Fruit fly (Drosophila melanogaster) whole organism, pupa: ENCODE measurements around the gene Egfrap.

Experiments
- CG10348 ChIP-seq: fragments of 200-800 bp; sonication (Bioruptor generic); IDR thresholded peaks from 2 replicates; pipeline ENCODE4 v1.3.6; 2022; ENCODE audit warnings: missing biosample characterization, missing genetic modification characterization
- CG12605 ChIP-seq: fragments of 200-800 bp; sonication (Bioruptor generic); IDR thresholded peaks from 2 replicates; pipeline ENCODE4 v1.3.6; 2022; ENCODE audit warnings: missing biosample characterization, missing genetic modification characterization
- CG13204 ChIP-seq: fragments of 200-800 bp; sonication (Bioruptor generic); optimal IDR thresholded peaks from 2 replicates; lab custom pipeline; 2018; ENCODE audit warnings: missing biosample characterization, mild to moderate bottlenecking, missing genetic modification characterization, moderate library complexity
- CG14655 ChIP-seq: fragments of 200-800 bp; sonication (Bioruptor generic); optimal IDR thresholded peaks from 3 replicates; lab custom pipeline; 2017; ENCODE audit warnings: mild to moderate bottlenecking, missing biosample characterization, missing genetic modification reagents, missing genetic modification characterization
- CG15710 ChIP-seq: fragments of 200-800 bp; sonication (Bioruptor generic); optimal IDR thresholded peaks from 2 replicates; lab custom pipeline; 2018; ENCODE audit warnings: missing biosample characterization, mild to moderate bottlenecking, missing genetic modification characterization, moderate library complexity
- CG17806 ChIP-seq: fragments of 200-800 bp; sonication (Bioruptor generic); optimal IDR thresholded peaks from 2 replicates; lab custom pipeline; 2018; ENCODE audit warnings: missing biosample characterization, mild to moderate bottlenecking, missing genetic modification characterization, moderate library complexity
- CG32121 ChIP-seq: fragments of 200-800 bp; sonication (Bioruptor generic); IDR thresholded peaks from 2 replicates; pipeline ENCODE4 v1.3.6; 2022; ENCODE audit warnings: missing biosample characterization, missing genetic modification characterization
- CG34367 ChIP-seq: fragments of 200-800 bp; sonication (Bioruptor generic); optimal IDR thresholded peaks from 2 replicates; lab custom pipeline; 2018; ENCODE audit warnings: missing biosample characterization, mild to moderate bottlenecking, missing genetic modification characterization
- CG4496 ChIP-seq: fragments of 200-800 bp; sonication (Bioruptor generic); IDR thresholded peaks from 3 replicates; pipeline ENCODE4 v1.3.6; 2022; ENCODE audit warnings: missing biosample characterization, missing genetic modification characterization
- CG8159 ChIP-seq: fragments of 200-800 bp; sonication (Bioruptor generic); optimal IDR thresholded peaks from 3 replicates; lab custom pipeline; 2018; ENCODE audit warnings: missing biosample characterization, mild to moderate bottlenecking, missing genetic modification characterization, moderate library complexity
- CG8301 ChIP-seq: fragments of 200-800 bp; sonication (Bioruptor generic); optimal IDR thresholded peaks from 2 replicates; lab custom pipeline; 2018; ENCODE audit warnings: missing biosample characterization, mild to moderate bottlenecking, missing genetic modification characterization
- CG9948 ChIP-seq: fragments of 200-800 bp; sonication (Bioruptor generic); optimal IDR thresholded peaks from 2 replicates; lab custom pipeline; 2018; ENCODE audit warnings: missing biosample characterization, mild to moderate bottlenecking, missing genetic modification characterization, moderate library complexity
- D1 ChIP-seq: fragments of 200-800 bp; sonication (Bioruptor generic); optimal IDR thresholded peaks from 2 replicates; lab custom pipeline; 2018; ENCODE audit warnings: missing biosample characterization, mild to moderate bottlenecking, missing genetic modification characterization, moderate library complexity
- EcR ChIP-seq: fragments of 200-800 bp; sonication (Bioruptor generic); optimal IDR thresholded peaks from 3 replicates; lab custom pipeline; 2019; ENCODE audit warnings: missing biosample characterization, missing genetic modification characterization, mild to moderate bottlenecking, moderate library complexity, missing genetic modification reagents
- Ets98B ChIP-seq: fragments of 200-800 bp; sonication (Bioruptor generic); IDR thresholded peaks from 2 replicates; pipeline ENCODE4 v1.3.6; 2022; ENCODE audit warnings: missing biosample characterization, missing genetic modification characterization
- Pif1A ChIP-seq: fragments of 200-800 bp; sonication (Bioruptor generic); optimal IDR thresholded peaks from 3 replicates; lab custom pipeline; 2016; ENCODE audit warnings: missing biosample characterization, missing genetic modification characterization
- Pif1B ChIP-seq: fragments of 200-800 bp; sonication (Bioruptor generic); optimal IDR thresholded peaks from 3 replicates; lab custom pipeline; 2016; ENCODE audit warnings: missing biosample characterization, missing genetic modification characterization
- Snoo ChIP-seq: fragments of 200-800 bp; sonication (Bioruptor generic); optimal IDR thresholded peaks from 3 replicates; lab custom pipeline; 2017; ENCODE audit warnings: missing biosample characterization, mild to moderate bottlenecking, missing genetic modification characterization, inconsistent platforms
- fd96Ca ChIP-seq: fragments of 200-800 bp; sonication (Bioruptor generic); IDR thresholded peaks from 3 replicates; pipeline ENCODE4 v1.3.6; 2022; ENCODE audit warnings: missing biosample characterization, missing genetic modification characterization
- gl ChIP-seq: fragments of 200-800 bp; sonication (Bioruptor generic); optimal IDR thresholded peaks from 2 replicates; lab custom pipeline; 2018; ENCODE audit warnings: missing biosample characterization, mild to moderate bottlenecking, missing genetic modification characterization
- rn ChIP-seq: fragments of 200-800 bp; sonication (Bioruptor generic); IDR thresholded peaks from 2 replicates; pipeline ENCODE4 v1.3.6; 2022; ENCODE audit warnings: missing biosample characterization, missing genetic modification characterization

Gene Egfrap

DNA sequence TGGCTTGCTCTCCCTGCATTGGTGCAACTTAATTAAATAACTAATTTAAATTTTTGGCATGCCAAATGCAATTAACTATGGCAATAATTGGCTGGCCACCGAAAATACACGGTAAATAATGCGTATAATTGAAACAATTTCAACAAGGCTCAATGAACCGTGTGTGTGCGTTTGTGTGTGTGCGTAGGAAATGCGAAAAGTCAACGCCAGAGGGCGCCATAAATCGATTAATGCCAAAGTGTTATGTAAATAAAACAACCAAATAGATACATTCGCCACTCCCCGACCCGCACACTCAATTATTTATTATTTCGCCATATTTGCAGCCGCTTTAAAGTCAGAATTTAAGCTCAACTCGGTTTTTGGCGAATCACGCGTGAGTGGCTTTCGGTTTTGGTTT lies 6.7 kb upstream of the Egfrap start:
- no peak for TF ChIP-seq CG14655
- no peak for TF ChIP-seq CG32121 (GFP tag; lab: Robert Waterston, UW)
- no peak for TF ChIP-seq CG8159 (tag; lab: Kevin White, UChicago)
- TF ChIP-seq CG10348 (GFP tag; lab: Robert Waterston, UW) = no peak
- no peak for TF ChIP-seq CG4496
- TF ChIP-seq CG8301 (tag; lab: Kevin White, UChicago) = no peak
- TF ChIP-seq Snoo (tag; lab: Kevin White, UChicago) = no peak
- no peak for TF ChIP-seq CG17806 (tag; lab: Kevin White, UChicago)

DNA sequence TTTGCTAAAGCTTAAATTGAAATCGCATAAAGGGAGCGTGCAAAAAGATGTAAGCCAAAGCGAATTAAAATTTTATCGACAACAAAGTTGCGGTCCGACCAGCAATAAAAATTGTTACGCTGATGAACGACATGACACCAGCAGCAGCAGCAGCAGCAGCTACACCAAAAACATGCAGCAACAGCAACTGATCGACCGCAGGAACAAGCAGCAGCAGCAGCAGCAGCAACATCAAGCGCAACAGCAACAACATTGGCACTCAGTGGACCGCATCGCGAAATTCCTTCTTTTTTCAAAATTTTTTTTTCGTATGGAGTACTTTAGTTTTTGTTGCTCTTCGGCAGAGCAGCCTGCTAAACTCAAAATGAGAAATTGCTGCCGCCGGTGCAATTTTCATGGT lies 4.5 kb upstream of the Egfrap start:
- TF ChIP-seq CG9948 (tag; lab: Kevin White, UChicago) (no peak), D1 (tag; lab: Kevin White, UChicago) (no peak), rn (GFP tag; lab: Robert Waterston, UW) (no peak), CG13204 (peak; percentile 49)

DNA sequence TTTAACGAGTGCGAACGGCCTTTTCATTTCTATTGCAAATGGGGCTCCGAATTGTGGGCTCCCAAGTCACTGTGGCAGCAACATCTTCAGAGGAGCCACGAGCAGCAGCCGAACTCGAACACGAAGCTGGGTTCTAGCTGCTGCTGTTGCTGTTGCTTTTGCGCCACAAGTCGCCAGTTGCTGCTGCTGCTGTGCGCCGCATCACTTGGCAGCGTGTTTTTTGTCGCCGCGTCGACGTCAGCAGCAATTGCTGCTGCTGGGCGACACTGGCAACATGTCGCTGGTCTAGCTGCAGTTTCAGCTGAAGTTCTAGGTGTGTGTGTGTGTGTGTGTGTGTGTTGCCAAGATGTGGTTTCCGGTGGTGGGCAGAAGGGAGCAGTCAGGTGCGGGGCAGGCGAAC lies 2.1 kb upstream of the Egfrap start:
- TF ChIP-seq CG15710 (tag; lab: Kevin White, UChicago) = no peak
- no peak for TF ChIP-seq Snoo (tag; lab: Kevin White, UChicago)
- TF ChIP-seq CG32121 (GFP tag; lab: Robert Waterston, UW) = no peak
- TF ChIP-seq fd96Ca = 0 out of 3 replicates have a peak, but pooled peaks have one; percentile 31
- peak; percentile 41; the same call in 1 of the 2 replicates for TF ChIP-seq CG12605 (GFP tag; lab: Robert Waterston, UW)
- peak; percentile 56 for TF ChIP-seq CG13204
- TF ChIP-seq Ets98B (GFP tag; lab: Robert Waterston, UW) = peak; percentile 20; the same call in 1 of the 2 replicates
- TF ChIP-seq EcR = peak; percentile 23

DNA sequence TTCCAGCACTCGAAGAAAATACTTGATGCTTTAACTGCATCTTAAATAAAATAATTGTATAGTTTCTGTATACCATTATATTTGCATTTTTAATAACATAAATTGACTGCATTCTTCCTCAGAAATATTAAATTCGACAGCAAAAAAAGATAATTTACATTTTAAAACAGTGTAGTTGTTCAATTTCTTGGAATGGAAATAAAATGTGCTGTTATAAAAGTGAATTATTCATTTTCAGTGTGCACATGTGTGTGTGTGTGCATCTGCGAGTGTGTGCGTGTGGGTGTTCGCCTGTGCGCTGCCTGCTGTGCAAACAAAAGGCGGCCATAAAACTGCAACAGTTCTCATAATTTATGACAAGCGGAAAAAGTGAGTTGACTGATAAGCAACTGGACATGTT lies 1.7 kb upstream of the Egfrap start:
- TF ChIP-seq CG32121 (GFP tag; lab: Robert Waterston, UW) = no peak
- peak; percentile 67 for TF ChIP-seq CG8159 (tag; lab: Kevin White, UChicago)
- TF ChIP-seq rn (GFP tag; lab: Robert Waterston, UW) = no peak
- TF ChIP-seq CG34367 (tag; lab: Kevin White, UChicago) = no peak
- no peak for TF ChIP-seq EcR
- TF ChIP-seq fd96Ca = no peak
- no peak for TF ChIP-seq CG13204
- no peak for TF ChIP-seq D1 (tag; lab: Kevin White, UChicago)
- TF ChIP-seq CG12605 (GFP tag; lab: Robert Waterston, UW) = peak; percentile 20; the same call in 1 of the 2 replicates
- peak; percentile 58 for TF ChIP-seq CG9948 (tag; lab: Kevin White, UChicago)
- no peak for TF ChIP-seq Pif1A (GFP tag; lab: Kevin White, UChicago)
- TF ChIP-seq Ets98B (GFP tag; lab: Robert Waterston, UW) = no peak
- peak; percentile 78 for TF ChIP-seq CG14655
- no peak for TF ChIP-seq CG10348 (GFP tag; lab: Robert Waterston, UW)
- peak; percentile 47 for TF ChIP-seq CG17806 (tag; lab: Kevin White, UChicago)
- peak; percentile 12 for TF ChIP-seq CG15710 (tag; lab: Kevin White, UChicago)
- TF ChIP-seq gl (tag; lab: Kevin White, UChicago) = no peak
- TF ChIP-seq Snoo (tag; lab: Kevin White, UChicago) = peak; percentile 5
- no peak for TF ChIP-seq CG4496
- TF ChIP-seq CG8301 (tag; lab: Kevin White, UChicago) = peak; percentile 74
- TF ChIP-seq Pif1B (GFP tag; lab: Kevin White, UChicago) = peak; percentile 13

dm6 chr3L:5947110-5947731 lies 3.2 kb downstream of the Egfrap start:
- no peak for TF ChIP-seq CG8159 (tag; lab: Kevin White, UChicago)
- no peak for TF ChIP-seq CG17806 (tag; lab: Kevin White, UChicago)
- TF ChIP-seq Pif1B (GFP tag; lab: Kevin White, UChicago) = no peak
- TF ChIP-seq EcR = no peak
- TF ChIP-seq CG8301 (tag; lab: Kevin White, UChicago) = no peak
- no peak for TF ChIP-seq fd96Ca
- no peak for TF ChIP-seq gl (tag; lab: Kevin White, UChicago)
- no peak for TF ChIP-seq CG15710 (tag; lab: Kevin White, UChicago)
- TF ChIP-seq Pif1A (GFP tag; lab: Kevin White, UChicago) = no peak
- no peak for TF ChIP-seq CG13204
- TF ChIP-seq CG12605 (GFP tag; lab: Robert Waterston, UW) = no peak
- TF ChIP-seq CG32121 (GFP tag; lab: Robert Waterston, UW) = no peak
- no peak for TF ChIP-seq CG14655
- TF ChIP-seq rn (GFP tag; lab: Robert Waterston, UW) = no peak

DNA sequence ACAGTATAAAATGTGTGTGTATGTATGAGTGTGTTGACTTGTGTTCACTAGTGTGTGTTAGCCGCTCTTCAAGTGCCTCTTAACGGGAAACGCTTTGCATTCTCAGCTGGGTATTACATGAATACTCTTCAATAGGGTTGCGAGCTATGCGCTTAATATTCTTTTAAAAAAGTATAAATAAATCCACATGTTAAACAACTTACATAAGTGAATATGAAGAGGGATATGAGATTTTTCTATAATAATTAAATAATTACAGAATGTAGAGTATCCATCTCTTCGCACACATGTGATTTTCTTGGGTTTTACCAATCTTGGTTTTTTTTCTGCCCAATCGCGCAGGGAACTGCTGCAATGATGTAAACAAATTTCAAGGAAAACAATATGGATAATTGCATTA lies 4.9 kb downstream of the Egfrap start:
- peak; percentile 66 for TF ChIP-seq CG8301 (tag; lab: Kevin White, UChicago)
- no peak for TF ChIP-seq gl (tag; lab: Kevin White, UChicago)
- peak; percentile 78 for TF ChIP-seq CG14655
- TF ChIP-seq CG4496 = 0 out of 3 replicates have a peak, but pooled peaks have one; percentile 38
- peak; percentile 22; the same call in 1 of the 2 replicates for TF ChIP-seq CG12605 (GFP tag; lab: Robert Waterston, UW)
- peak; percentile 53; the same call in 1 of the 2 replicates for TF ChIP-seq Ets98B (GFP tag; lab: Robert Waterston, UW)
- no peak for TF ChIP-seq rn (GFP tag; lab: Robert Waterston, UW)
- TF ChIP-seq CG8159 (tag; lab: Kevin White, UChicago) = peak; percentile 70
- peak; percentile 52 for TF ChIP-seq CG9948 (tag; lab: Kevin White, UChicago)
- TF ChIP-seq D1 (tag; lab: Kevin White, UChicago) = no peak
- peak; percentile 56 for TF ChIP-seq CG15710 (tag; lab: Kevin White, UChicago)
- no peak for TF ChIP-seq CG13204
- TF ChIP-seq CG17806 (tag; lab: Kevin White, UChicago) = peak; percentile 61
- TF ChIP-seq Snoo (tag; lab: Kevin White, UChicago) = no peak
- TF ChIP-seq CG34367 (tag; lab: Kevin White, UChicago) = peak; percentile 15
- TF ChIP-seq Pif1A (GFP tag; lab: Kevin White, UChicago) = no peak
- no peak for TF ChIP-seq EcR
- no peak for TF ChIP-seq Pif1B (GFP tag; lab: Kevin White, UChicago)
- no peak for TF ChIP-seq fd96Ca
- peak; percentile 53; the same call in 1 of the 2 replicates for TF ChIP-seq CG32121 (GFP tag; lab: Robert Waterston, UW)
- TF ChIP-seq CG10348 (GFP tag; lab: Robert Waterston, UW) = no peak
- TF ChIP-seq, all 21 proteins: peak for 11
